Worm (Caenorhabditis elegans): ENCODE data around the gene amt-3.

Gene amt-3

DNA sequence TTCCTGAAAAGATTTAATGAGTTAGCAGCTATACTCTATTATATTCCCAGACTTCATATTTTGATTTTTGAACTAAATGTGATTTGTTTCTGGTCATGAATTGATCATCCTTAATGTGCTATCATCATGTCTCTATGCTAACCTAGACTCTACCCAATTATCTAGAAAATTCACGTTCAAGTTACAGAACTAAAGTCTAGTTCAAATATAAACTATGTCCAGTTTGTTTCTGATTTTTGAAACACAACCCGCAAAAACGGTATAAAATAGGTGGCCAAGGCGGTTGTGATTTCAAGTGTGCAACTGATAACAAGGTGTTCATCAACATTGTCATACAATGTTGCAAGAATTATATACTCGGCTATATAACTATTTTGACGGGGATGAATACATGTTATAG, 21.8 kb upstream of the amt-3 start, which contains the start of gene F49E12.10:
F49E12.10 (plus strand) TSS at position 301 of the 400 bp plus-strand sequence.
- TF ChIP-seq B0310.2 (tag; optimal IDR thresholded peaks at IDR 0.05) (no peak), ceh-36 (tag; optimal IDR thresholded peaks at IDR 0.05) (no peak), tbx-37 (GFP tag; conservative IDR thresholded peaks at IDR 0.05) (no peak), hmg-4 (GFP tag; optimal IDR thresholded peaks at IDR 0.05) (no peak), ama-1 (optimal IDR thresholded peaks at IDR 0.05) (no peak), flt-1 (GFP tag; IDR thresholded peaks at IDR 0.05) (no peak), ceh-13 (GFP tag; optimal IDR thresholded peaks at IDR 0.05) (no peak), scrt-1 (GFP tag; IDR thresholded peaks at IDR 0.05) (no peak), F13C5.2 (tag; optimal IDR thresholded peaks at IDR 0.05) (no peak), tra-4 (tag; optimal IDR thresholded peaks at IDR 0.05) (no peak), hmbx-1 (tag; optimal IDR thresholded peaks at IDR 0.05) (no peak)

DNA sequence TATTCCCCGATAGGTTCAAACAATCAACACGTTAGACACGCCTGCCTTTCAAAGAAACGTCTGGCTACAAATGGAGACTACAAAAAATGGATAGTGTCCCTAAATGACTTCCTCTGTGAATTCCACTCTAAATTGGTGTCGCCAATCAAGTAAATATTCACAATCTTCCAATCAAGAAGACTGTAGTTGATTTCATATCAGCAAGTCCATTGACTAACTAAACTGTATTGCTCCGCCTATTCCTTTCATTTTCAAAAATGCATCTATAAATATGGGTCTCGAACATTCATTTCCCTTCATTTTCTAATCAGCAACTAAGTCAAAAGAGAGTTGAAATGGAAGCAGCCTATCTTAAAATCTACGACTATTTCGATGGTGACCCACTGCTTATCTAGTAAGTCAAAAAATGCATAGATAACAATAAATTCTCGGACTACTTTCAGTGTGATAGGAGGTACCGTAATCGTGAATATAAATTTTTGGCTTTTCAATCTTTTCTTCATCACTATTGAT, 19.1 kb upstream of the amt-3 start, which contains the start of gene drd-1:
drd-1 (plus strand) TSS at position 51 of the 513 bp plus-strand sequence.
- no peak for TF ChIP-seq hmg-4 (GFP tag; optimal IDR thresholded peaks at IDR 0.05)
- no peak for TF ChIP-seq sea-1 (GFP tag; conservative IDR thresholded peaks at IDR 0.05)
- TF ChIP-seq ceh-13 (GFP tag; optimal IDR thresholded peaks at IDR 0.05), result no peak
- TF ChIP-seq hnd-1 (tag; optimal IDR thresholded peaks at IDR 0.05), result no peak
- no peak for TF ChIP-seq aly-1 (tag; optimal IDR thresholded peaks at IDR 0.05)
- TF ChIP-seq ceh-36 (tag; optimal IDR thresholded peaks at IDR 0.05), result no peak
- no peak for TF ChIP-seq scrt-1 (GFP tag; IDR thresholded peaks at IDR 0.05)
- no peak for TF ChIP-seq tbx-37 (GFP tag; conservative IDR thresholded peaks at IDR 0.05)
- no peak for TF ChIP-seq ets-7 (tag; optimal IDR thresholded peaks at IDR 0.05)
- TF ChIP-seq F13C5.2 (tag; optimal IDR thresholded peaks at IDR 0.05), result no peak
- no peak for TF ChIP-seq hmbx-1 (tag; optimal IDR thresholded peaks at IDR 0.05)
- TF ChIP-seq tbx-11 (GFP tag; IDR thresholded peaks at IDR 0.05), result no peak
- no peak for TF ChIP-seq tra-4 (tag; optimal IDR thresholded peaks at IDR 0.05)
- TF ChIP-seq flt-1 (GFP tag; IDR thresholded peaks at IDR 0.05), result no peak
- no peak for TF ChIP-seq B0310.2 (tag; optimal IDR thresholded peaks at IDR 0.05)
- TF ChIP-seq ama-1 (optimal IDR thresholded peaks at IDR 0.05), result no peak

DNA sequence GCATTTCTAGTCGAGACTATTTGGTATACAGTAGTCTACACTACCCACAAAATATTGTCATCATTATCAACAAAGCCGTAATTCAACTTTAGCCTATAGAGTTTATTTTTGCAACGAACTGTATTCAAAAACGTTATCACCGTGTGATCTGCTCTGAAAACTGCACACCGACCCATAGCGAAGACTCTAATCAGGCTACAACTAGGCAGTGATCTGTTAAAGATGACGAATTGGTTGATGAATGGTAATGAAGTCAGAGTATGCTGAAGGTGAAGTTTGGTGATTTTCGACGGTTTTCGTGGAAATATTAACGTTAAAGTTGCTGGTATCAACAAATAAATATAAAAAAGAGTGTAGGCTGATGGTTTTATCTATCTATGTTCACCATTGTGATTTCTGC, 17.9 kb upstream of the amt-3 start:
- TF ChIP-seq sea-1 (GFP tag; conservative IDR thresholded peaks at IDR 0.05) (no peak), hnd-1 (tag; optimal IDR thresholded peaks at IDR 0.05) (no peak), F13C5.2 (tag; optimal IDR thresholded peaks at IDR 0.05) (no peak), B0310.2 (tag; optimal IDR thresholded peaks at IDR 0.05) (no peak), tbx-37 (GFP tag; conservative IDR thresholded peaks at IDR 0.05) (no peak), aly-1 (tag; optimal IDR thresholded peaks at IDR 0.05) (no peak), tra-4 (tag; optimal IDR thresholded peaks at IDR 0.05) (no peak), hmbx-1 (tag; optimal IDR thresholded peaks at IDR 0.05) (no peak), ceh-13 (GFP tag; optimal IDR thresholded peaks at IDR 0.05) (no peak), pes-1 (GFP tag; IDR thresholded peaks at IDR 0.05) (no peak), hmg-4 (GFP tag; optimal IDR thresholded peaks at IDR 0.05) (no peak), ceh-36 (tag; optimal IDR thresholded peaks at IDR 0.05) (no peak)

DNA sequence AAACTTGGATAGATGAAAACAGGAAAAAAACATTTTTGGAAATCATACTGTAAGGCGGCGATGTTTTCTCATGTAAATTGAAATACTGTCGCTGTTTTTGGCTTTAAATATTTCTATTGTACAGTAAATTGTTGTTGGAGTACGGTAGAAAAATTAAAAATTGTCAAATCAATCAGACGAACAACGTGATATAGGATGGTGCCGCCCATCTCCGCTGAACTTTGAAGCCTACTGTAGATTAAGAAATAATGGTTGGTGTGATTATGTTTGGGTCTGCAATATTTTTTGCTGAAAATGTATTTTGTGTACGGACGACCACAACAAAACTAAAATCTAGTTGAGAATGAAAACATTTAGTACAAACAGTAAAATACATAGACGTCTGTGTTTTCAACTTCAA, 16.6 kb upstream of the amt-3 start:
- no peak for TF ChIP-seq sea-1 (GFP tag; conservative IDR thresholded peaks at IDR 0.05)

DNA sequence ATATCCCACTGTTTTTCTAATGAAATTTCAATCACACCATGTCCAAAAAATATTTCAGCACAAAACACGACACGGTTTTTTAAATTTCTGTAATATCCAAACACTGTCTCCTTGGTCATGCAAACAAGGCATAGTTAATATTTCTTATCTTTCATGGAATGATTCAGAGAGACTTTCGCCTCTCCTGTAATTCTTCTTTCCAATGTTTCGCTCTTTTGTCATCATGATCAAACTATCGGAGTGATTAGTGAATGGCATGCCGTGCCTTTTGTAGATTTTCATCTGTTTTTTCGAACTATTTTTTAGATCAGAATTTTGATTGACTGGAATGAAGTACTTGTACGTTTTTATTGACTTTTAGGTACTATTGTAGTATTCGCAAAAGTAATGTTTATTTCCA, 15.4 kb upstream of the amt-3 start:
- no peak for TF ChIP-seq tbx-37 (GFP tag; conservative IDR thresholded peaks at IDR 0.05)
- TF ChIP-seq pes-1 (GFP tag; IDR thresholded peaks at IDR 0.05), result no peak
- no peak for TF ChIP-seq hmg-4 (GFP tag; optimal IDR thresholded peaks at IDR 0.05)
- no peak for TF ChIP-seq F13C5.2 (tag; optimal IDR thresholded peaks at IDR 0.05)
- no peak for TF ChIP-seq aly-1 (tag; optimal IDR thresholded peaks at IDR 0.05)
- no peak for TF ChIP-seq hmbx-1 (tag; optimal IDR thresholded peaks at IDR 0.05)
- no peak for TF ChIP-seq tbx-11 (GFP tag; IDR thresholded peaks at IDR 0.05)
- TF ChIP-seq tra-4 (tag; optimal IDR thresholded peaks at IDR 0.05), result no peak
- TF ChIP-seq ets-7 (tag; optimal IDR thresholded peaks at IDR 0.05), result no peak
- TF ChIP-seq B0310.2 (tag; optimal IDR thresholded peaks at IDR 0.05), result no peak
- no peak for TF ChIP-seq scrt-1 (GFP tag; IDR thresholded peaks at IDR 0.05)
- no peak for TF ChIP-seq ama-1 (optimal IDR thresholded peaks at IDR 0.05)
- no peak for TF ChIP-seq hnd-1 (tag; optimal IDR thresholded peaks at IDR 0.05)
- TF ChIP-seq flt-1 (GFP tag; IDR thresholded peaks at IDR 0.05), result no peak
- TF ChIP-seq sea-1 (GFP tag; conservative IDR thresholded peaks at IDR 0.05), result no peak
- TF ChIP-seq ceh-13 (GFP tag; optimal IDR thresholded peaks at IDR 0.05), result no peak
- no peak for TF ChIP-seq ceh-36 (tag; optimal IDR thresholded peaks at IDR 0.05)

DNA sequence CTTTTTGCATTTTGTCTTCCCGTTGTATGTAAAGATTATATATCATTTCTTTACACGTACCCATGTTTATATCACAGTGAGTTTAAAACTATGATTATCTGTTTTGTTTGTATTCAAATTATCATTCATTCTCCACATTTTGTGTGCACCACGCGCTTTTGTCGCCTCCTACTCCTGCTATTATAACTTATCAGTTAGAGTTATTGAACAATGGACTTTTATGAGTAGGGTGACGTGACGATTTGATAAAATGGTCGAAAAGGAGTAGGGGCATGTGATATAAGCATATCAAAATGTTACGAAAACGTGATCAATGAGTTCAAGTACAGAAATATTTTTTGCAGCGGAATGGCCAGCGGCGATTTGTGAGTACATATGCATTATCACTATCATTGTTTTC, 13.9 kb upstream of the amt-3 start:
- no peak for TF ChIP-seq tbx-37 (GFP tag; conservative IDR thresholded peaks at IDR 0.05)
- no peak for TF ChIP-seq F13C5.2 (tag; optimal IDR thresholded peaks at IDR 0.05)
- no peak for TF ChIP-seq flt-1 (GFP tag; IDR thresholded peaks at IDR 0.05)
- TF ChIP-seq pes-1 (GFP tag; IDR thresholded peaks at IDR 0.05), result no peak

DNA sequence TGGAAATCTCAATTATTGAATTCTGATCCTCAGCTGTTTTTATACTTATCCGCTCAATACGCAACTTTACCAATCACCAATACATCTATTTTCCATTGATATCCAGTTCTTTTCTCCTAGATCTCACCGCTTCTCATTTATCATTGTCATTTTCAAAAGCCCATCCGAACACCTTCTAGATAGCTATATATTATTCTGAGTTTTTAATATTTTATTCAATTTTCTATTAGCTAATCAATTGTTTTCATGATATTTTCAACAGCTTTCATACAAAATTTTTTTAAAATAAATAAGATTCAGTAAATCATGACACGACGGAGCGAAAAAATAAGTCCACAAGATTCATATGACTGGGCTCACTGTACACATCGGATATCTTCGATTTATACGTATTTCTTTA, 12.2 kb upstream of the amt-3 start, which contains the start of gene F49E12.12:
F49E12.12 (plus strand) TSS at position 301 of the 400 bp plus-strand sequence.
- TF ChIP-seq ceh-36 (tag; optimal IDR thresholded peaks at IDR 0.05) (no peak), scrt-1 (GFP tag; IDR thresholded peaks at IDR 0.05) (no peak), sea-1 (GFP tag; conservative IDR thresholded peaks at IDR 0.05) (no peak), F13C5.2 (tag; optimal IDR thresholded peaks at IDR 0.05) (no peak), flt-1 (GFP tag; IDR thresholded peaks at IDR 0.05) (no peak), tbx-37 (GFP tag; conservative IDR thresholded peaks at IDR 0.05) (no peak), ama-1 (optimal IDR thresholded peaks at IDR 0.05) (no peak), tbx-11 (GFP tag; IDR thresholded peaks at IDR 0.05) (no peak), hnd-1 (tag; optimal IDR thresholded peaks at IDR 0.05) (no peak), aly-1 (tag; optimal IDR thresholded peaks at IDR 0.05) (no peak), ets-7 (tag; optimal IDR thresholded peaks at IDR 0.05) (no peak), ceh-13 (GFP tag; optimal IDR thresholded peaks at IDR 0.05) (no peak), hmbx-1 (tag; optimal IDR thresholded peaks at IDR 0.05) (no peak), tra-4 (tag; optimal IDR thresholded peaks at IDR 0.05) (no peak), pes-1 (GFP tag; IDR thresholded peaks at IDR 0.05) (no peak), B0310.2 (tag; optimal IDR thresholded peaks at IDR 0.05) (no peak)

DNA sequence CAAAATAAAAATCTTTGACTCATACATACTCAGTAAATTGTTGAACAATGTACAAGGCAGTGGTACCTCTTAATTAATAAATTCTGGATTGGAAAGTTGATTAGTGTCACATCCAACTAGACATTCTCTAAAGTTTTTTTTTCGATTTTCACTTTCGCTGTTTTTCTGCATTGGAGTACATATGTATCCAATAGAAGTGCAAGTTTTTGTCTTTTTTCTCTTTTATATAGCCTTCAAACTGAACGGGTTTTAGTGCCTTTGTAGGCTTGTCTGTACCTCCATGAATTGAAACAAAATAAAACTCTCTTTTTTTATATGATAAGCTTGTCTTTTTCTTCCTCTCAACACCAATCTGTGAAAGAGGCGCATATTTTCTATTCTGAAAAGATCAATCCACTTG, 11.2 kb upstream of the amt-3 start:
- no peak for TF ChIP-seq sea-1 (GFP tag; conservative IDR thresholded peaks at IDR 0.05)
- TF ChIP-seq ceh-36 (tag; optimal IDR thresholded peaks at IDR 0.05), result no peak
- TF ChIP-seq flt-1 (GFP tag; IDR thresholded peaks at IDR 0.05), result no peak
- TF ChIP-seq hmg-4 (GFP tag; optimal IDR thresholded peaks at IDR 0.05), result no peak
- no peak for TF ChIP-seq ama-1 (optimal IDR thresholded peaks at IDR 0.05)
- no peak for TF ChIP-seq ets-7 (tag; optimal IDR thresholded peaks at IDR 0.05)
- no peak for TF ChIP-seq ceh-13 (GFP tag; optimal IDR thresholded peaks at IDR 0.05)
- TF ChIP-seq tbx-37 (GFP tag; conservative IDR thresholded peaks at IDR 0.05), result no peak
- TF ChIP-seq aly-1 (tag; optimal IDR thresholded peaks at IDR 0.05), result no peak
- no peak for TF ChIP-seq F13C5.2 (tag; optimal IDR thresholded peaks at IDR 0.05)
- TF ChIP-seq tra-4 (tag; optimal IDR thresholded peaks at IDR 0.05), result no peak
- TF ChIP-seq hmbx-1 (tag; optimal IDR thresholded peaks at IDR 0.05), result no peak
- no peak for TF ChIP-seq scrt-1 (GFP tag; IDR thresholded peaks at IDR 0.05)

All from whole organism, early embryonic.